Fruit fly (Drosophila melanogaster): ENCODE results near the gene CG34367.

Gene CG34367

dm6 chr2L:10341405-10341804 is 12.3 kb downstream of the CG34367 start, which contains the start of gene CG31715 (continued):
- TF ChIP-seq Xrp1 (GFP tag; IDR thresholded peaks at IDR 0.05) (0 out of 2 replicates have a peak, but pooled peaks have one; percentile 22), jumu (GFP tag; optimal IDR thresholded peaks at IDR 0.05) (no peak), CoRest (tag; optimal IDR thresholded peaks at IDR 0.05) (peak; percentile 0), kah (GFP tag; optimal IDR thresholded peaks at IDR 0.05) (peak; percentile 59), odd (GFP tag; optimal IDR thresholded peaks at IDR 0.05) (no peak), slp2 (GFP tag; optimal IDR thresholded peaks at IDR 0.05) (no peak), tup (GFP tag; optimal IDR thresholded peaks at IDR 0.05) (no peak), Sox102F (GFP tag; optimal IDR thresholded peaks at IDR 0.05) (no peak), CG2116 (GFP tag; optimal IDR thresholded peaks at IDR 0.05) (peak; percentile 39), peb (GFP tag; IDR thresholded peaks at IDR 0.05) (no peak), CG1832 (GFP tag; optimal IDR thresholded peaks at IDR 0.05) (no peak), zfh2 (GFP tag; optimal IDR thresholded peaks at IDR 0.05) (no peak), nau (GFP tag; optimal IDR thresholded peaks at IDR 0.05) (no peak), h (optimal IDR thresholded peaks at IDR 0.05) (no peak), Hr51 (GFP tag; optimal IDR thresholded peaks at IDR 0.05) (peak in 1 of 2 experiments; percentile 18), CG4820 (GFP tag; optimal IDR thresholded peaks at IDR 0.05) (no peak), CG30020 (tag; optimal IDR thresholded peaks at IDR 0.05) (peak; percentile 78), ind (GFP tag; optimal IDR thresholded peaks at IDR 0.05) (no peak), CG2120 (GFP tag; optimal IDR thresholded peaks at IDR 0.05) (peak; percentile 23), Fer2 (tag; optimal IDR thresholded peaks at IDR 0.05) (no peak), Abd-B (GFP tag; optimal IDR thresholded peaks at IDR 0.05) (no peak), mirr (GFP tag; optimal IDR thresholded peaks at IDR 0.05) (no peak), E2f2 (GFP tag; IDR thresholded peaks at IDR 0.05) (peak; percentile 37; the same call in 1 of the 2 replicates), Hr3 (GFP tag; optimal IDR thresholded peaks at IDR 0.05) (peak; percentile 37), CG4617 (GFP tag; optimal IDR thresholded peaks at IDR 0.05; ENCODE audit: borderline replicate concordance) (no peak), Sry-δ (GFP tag; optimal IDR thresholded peaks at IDR 0.05) (peak; percentile 73), gfzf (GFP tag; optimal IDR thresholded peaks at IDR 0.05) (peak; percentile 34), E2f1 (GFP tag; IDR thresholded peaks at IDR 0.05) (no peak), Scr (GFP tag; IDR thresholded peaks at IDR 0.05; ENCODE audit: partially characterized antibody) (peak; percentile 51), PHDP (tag; optimal IDR thresholded peaks at IDR 0.05) (peak; percentile 39), cad (GFP tag; optimal IDR thresholded peaks at IDR 0.05) (no peak), Dp (GFP tag; optimal IDR thresholded peaks at IDR 0.05) (peak; percentile 12), Opbp (GFP tag; IDR thresholded peaks at IDR 0.05; ENCODE audit: partially characterized antibody) (peak; percentile 45; the same call in 1 of the 3 replicates), CG10979 (tag; optimal IDR thresholded peaks at IDR 0.05) (peak; percentile 4), tx (GFP tag; optimal IDR thresholded peaks at IDR 0.05) (no peak), salm (tag; optimal IDR thresholded peaks at IDR 0.05) (no peak), CG2678 (tag; optimal IDR thresholded peaks at IDR 0.05) (no peak), Ets65A (GFP tag) (peak; percentile 51), CG18011 (GFP tag; optimal IDR thresholded peaks at IDR 0.05) (no peak), CHES-1-like (GFP tag; optimal IDR thresholded peaks at IDR 0.05) (no peak), dpn (GFP tag; optimal IDR thresholded peaks at IDR 0.05) (peak in 1 of 2 experiments; percentile 41), croc (GFP tag; conservative IDR thresholded peaks at IDR 0.05) (no peak), CG11504 (tag; optimal IDR thresholded peaks at IDR 0.05) (no peak), CG9817 (tag; optimal IDR thresholded peaks at IDR 0.05) (no peak), Ptx1 (GFP tag; IDR thresholded peaks at IDR 0.05) (no peak), Trl (optimal IDR thresholded peaks at IDR 0.05) (no peak), Trl (GFP tag; optimal IDR thresholded peaks at IDR 0.05) (no peak), CG32532 (GFP tag; IDR thresholded peaks at IDR 0.05) (peak; percentile 58; the same call in 1 of the 2 replicates), CG2129 (GFP tag; IDR thresholded peaks at IDR 0.05; ENCODE audit: partially characterized antibody) (no peak)

Data from whole organism, embryonic.